Fruit fly (Drosophila melanogaster) whole organism, embryonic: ENCODE data around the gene CG5506.

Source experiments
- B-H2 ChIP-seq: fragments of 200-800 bp; sonication (Bioruptor generic); optimal IDR thresholded peaks from 2 replicates; lab custom pipeline; 2018; ENCODE audit warnings: missing biosample characterization, mild to moderate bottlenecking, missing genetic modification characterization
- CG10209 ChIP-seq: fragments of 200-800 bp; sonication (Bioruptor generic); optimal IDR thresholded peaks from 3 replicates; lab custom pipeline; 2017; ENCODE audit warnings: missing biosample characterization, mild to moderate bottlenecking, missing genetic modification characterization, missing genetic modification reagents
- CG10274 ChIP-seq: fragments of 200-800 bp; sonication (Bioruptor generic); optimal IDR thresholded peaks from 3 replicates; lab custom pipeline; 2017; ENCODE audit warnings: missing biosample characterization, mild to moderate bottlenecking, missing genetic modification characterization
- CG11723 ChIP-seq: fragments of 200-800 bp; sonication (Bioruptor generic); optimal IDR thresholded peaks from 2 replicates; lab custom pipeline; 2017; ENCODE audit warnings: missing biosample characterization, mild to moderate bottlenecking, missing genetic modification characterization
- CG12391 ChIP-seq: fragments of 200-800 bp; sonication (Bioruptor generic); optimal IDR thresholded peaks from 3 replicates; lab custom pipeline; 2018; ENCODE audit warnings: missing biosample characterization, mild to moderate bottlenecking, missing genetic modification characterization, moderate library complexity
- CG13287 ChIP-seq: fragments of 200-800 bp; sonication (Bioruptor generic); IDR thresholded peaks from 2 replicates; pipeline ENCODE4 v1.3.6; 2022; ENCODE audit warnings: missing biosample characterization, missing genetic modification characterization; ENCODE audit not compliant: partially characterized antibody
- CG14050 ChIP-seq: fragments of 200-800 bp; sonication (Bioruptor generic); IDR thresholded peaks from 3 replicates; pipeline ENCODE4 v1.3.6; 2022; ENCODE audit warnings: missing biosample characterization, missing genetic modification characterization
- CG14667 ChIP-seq: fragments of 200-800 bp; sonication (Bioruptor generic); IDR thresholded peaks from 2 replicates; pipeline ENCODE4 v1.3.6; 2022; ENCODE audit warnings: missing biosample characterization, missing genetic modification characterization
- CG17328 ChIP-seq: fragments of 200-800 bp; sonication (Bioruptor generic); IDR thresholded peaks from 2 replicates; pipeline ENCODE4 v1.3.6; 2022; ENCODE audit warnings: missing biosample characterization, missing genetic modification characterization
- CG17361 ChIP-seq: fragments of 200-800 bp; sonication (Bioruptor generic); IDR thresholded peaks from 3 replicates; pipeline ENCODE4 v1.3.6; 2022; ENCODE audit warnings: missing biosample characterization, missing genetic modification characterization
- CG17385 ChIP-seq: fragments of 200-800 bp; sonication (Bioruptor generic); optimal IDR thresholded peaks from 3 replicates; lab custom pipeline; 2018; ENCODE audit warnings: missing biosample characterization, mild to moderate bottlenecking, missing genetic modification characterization
- CG17612 ChIP-seq: fragments of 200-800 bp; sonication (Bioruptor generic); IDR thresholded peaks from 2 replicates; pipeline ENCODE4 v1.3.6; 2022; ENCODE audit warnings: missing biosample characterization, missing genetic modification characterization
- CG18011 ChIP-seq: fragments of 200-800 bp; sonication (Bioruptor generic); optimal IDR thresholded peaks from 2 replicates; lab custom pipeline; 2017; ENCODE audit warnings: missing biosample characterization, missing genetic modification characterization, mild to moderate bottlenecking, moderate library complexity, missing genotype
- CG18476 ChIP-seq: fragments of 200-800 bp; sonication (Bioruptor generic); optimal IDR thresholded peaks from 2 replicates; lab custom pipeline; 2016; ENCODE audit warnings: missing biosample characterization, mild to moderate bottlenecking, missing genetic modification characterization
- CG2129 ChIP-seq: fragments of 200-800 bp; sonication (Bioruptor generic); IDR thresholded peaks from 2 replicates; pipeline ENCODE4 v1.3.6; 2022; ENCODE audit warnings: missing biosample characterization, missing genetic modification characterization; ENCODE audit not compliant: partially characterized antibody
- CG3281 ChIP-seq: fragments of 200-800 bp; sonication (Bioruptor generic); optimal IDR thresholded peaks from 3 replicates; lab custom pipeline; 2017; ENCODE audit warnings: missing biosample characterization, mild to moderate bottlenecking, missing genetic modification characterization
- CG33213 ChIP-seq: fragments of 200-800 bp; sonication (Bioruptor generic); optimal IDR thresholded peaks from 3 replicates; lab custom pipeline; 2016; ENCODE audit warnings: missing biosample characterization, missing genetic modification characterization
- CG34224 ChIP-seq: fragments of 200-800 bp; sonication (Bioruptor generic); IDR thresholded peaks from 3 replicates; pipeline ENCODE4 v1.3.6; 2022; ENCODE audit warnings: missing biosample characterization, missing genetic modification characterization; ENCODE audit not compliant: partially characterized antibody
- CG3847 ChIP-seq: fragments of 200-800 bp; sonication (Bioruptor generic); IDR thresholded peaks from 2 replicates; pipeline ENCODE4 v1.3.6; 2022; ENCODE audit warnings: missing biosample characterization, missing genetic modification characterization
- CG6689 ChIP-seq: fragments of 200-800 bp; sonication (Bioruptor generic); IDR thresholded peaks from 2 replicates; pipeline ENCODE4 v1.3.6; 2022; ENCODE audit warnings: missing biosample characterization, missing genetic modification characterization
- CG9932 ChIP-seq: fragments of 200-800 bp; sonication (Bioruptor generic); IDR thresholded peaks from 2 replicates; pipeline ENCODE4 v1.3.6; 2022; ENCODE audit warnings: missing biosample characterization, missing genetic modification characterization
- CoRest ChIP-seq: fragments of 200-800 bp; sonication (Bioruptor generic); optimal IDR thresholded peaks from 3 replicates; lab custom pipeline; 2018; ENCODE audit warnings: missing biosample characterization, mild to moderate bottlenecking, missing genetic modification characterization, moderate library complexity
- Dll ChIP-seq: fragments of 200-800 bp; sonication (Bioruptor generic); IDR thresholded peaks from 4 replicates; pipeline ENCODE4 v1.3.6; 2022; ENCODE audit warnings: missing biosample characterization, missing genetic modification characterization; ENCODE audit not compliant: partially characterized antibody
- ERR ChIP-seq: fragments of 200-800 bp; sonication (Bioruptor generic); optimal IDR thresholded peaks from 2 replicates; lab custom pipeline; 2016; ENCODE audit warnings: missing biosample characterization, missing genetic modification characterization
- H2.0 ChIP-seq: fragments of 200-800 bp; sonication (Bioruptor generic); IDR thresholded peaks from 2 replicates; pipeline ENCODE4 v1.3.6; 2022; ENCODE audit warnings: missing biosample characterization, missing genetic modification characterization
- HmgZ ChIP-seq: fragments of 200-800 bp; sonication (Bioruptor generic); optimal IDR thresholded peaks from 2 replicates; lab custom pipeline; 2018; ENCODE audit warnings: missing biosample characterization, mild to moderate bottlenecking, missing genetic modification characterization
- Myb ChIP-seq: fragments of 200-800 bp; sonication (Bioruptor generic); optimal IDR thresholded peaks from 2 replicates; lab custom pipeline; 2016; ENCODE audit warnings: missing biosample characterization, missing genetic modification characterization
- NK7.1 ChIP-seq: fragments of 200-800 bp; sonication (Bioruptor generic); optimal IDR thresholded peaks from 3 replicates; lab custom pipeline; 2016; ENCODE audit warnings: missing biosample characterization, missing genetic modification characterization
- NfI ChIP-seq: fragments of 200-800 bp; sonication (Bioruptor generic); optimal IDR thresholded peaks from 3 replicates; lab custom pipeline; 2018; ENCODE audit warnings: missing biosample characterization, mild to moderate bottlenecking, missing genetic modification characterization, moderate library complexity
- Rfx ChIP-seq: fragments of 200-800 bp; sonication (Bioruptor generic); IDR thresholded peaks from 2 replicates; pipeline ENCODE4 v1.3.6; 2022; ENCODE audit warnings: missing biosample characterization, missing genetic modification characterization
- Rx ChIP-seq: fragments of 200-800 bp; sonication (Bioruptor generic); IDR thresholded peaks from 2 replicates; pipeline ENCODE4 v1.3.6; 2022; ENCODE audit warnings: missing biosample characterization, missing genetic modification characterization
- Xrp1 ChIP-seq: fragments of 200-800 bp; sonication (Bioruptor generic); IDR thresholded peaks from 2 replicates; pipeline ENCODE4 v1.3.6; 2022; ENCODE audit warnings: missing biosample characterization, missing genetic modification characterization
- az2 ChIP-seq: fragments of 200-800 bp; sonication (Bioruptor generic); optimal IDR thresholded peaks from 3 replicates; lab custom pipeline; 2016; ENCODE audit warnings: missing biosample characterization, missing genetic modification characterization
- cato ChIP-seq: fragments of 200-800 bp; sonication (Bioruptor generic); optimal IDR thresholded peaks from 2 replicates; lab custom pipeline; 2016; ENCODE audit warnings: missing biosample characterization, missing genetic modification characterization, borderline replicate concordance
- dm ChIP-seq: fragments of 200-800 bp; sonication (Bioruptor generic); optimal IDR thresholded peaks from 3 replicates; lab custom pipeline; 2016; ENCODE audit warnings: missing biosample characterization, missing genetic modification characterization
- gfzf ChIP-seq: fragments of 200-800 bp; sonication (Bioruptor generic); optimal IDR thresholded peaks from 2 replicates; lab custom pipeline; 2016; ENCODE audit warnings: missing biosample characterization, mild to moderate bottlenecking, missing genetic modification characterization, moderate library complexity
- grn ChIP-seq: fragments of 200-800 bp; sonication (Bioruptor generic); optimal IDR thresholded peaks from 3 replicates; lab custom pipeline; 2017; ENCODE audit warnings: missing biosample characterization, missing genetic modification characterization
- hbn ChIP-seq: fragments of 200-800 bp; sonication (Bioruptor generic); IDR thresholded peaks from 2 replicates; pipeline ENCODE4 v1.3.6; 2022; ENCODE audit warnings: missing biosample characterization, missing genetic modification characterization; ENCODE audit not compliant: partially characterized antibody
- knrl ChIP-seq: fragments of 200-800 bp; sonication (Bioruptor generic); IDR thresholded peaks from 3 replicates; pipeline ENCODE4 v1.3.6; 2022; ENCODE audit warnings: missing biosample characterization, missing genetic modification characterization; ENCODE audit not compliant: partially characterized antibody
- mld ChIP-seq: fragments of 200-800 bp; sonication (Bioruptor generic); IDR thresholded peaks from 3 replicates; pipeline ENCODE4 v1.3.6; 2022; ENCODE audit warnings: missing biosample characterization, missing genetic modification characterization; ENCODE audit not compliant: partially characterized antibody
- pita ChIP-seq: fragments of 200-800 bp; sonication (Bioruptor generic); optimal IDR thresholded peaks from 2 replicates; lab custom pipeline; 2017; ENCODE audit warnings: missing biosample characterization, mild to moderate bottlenecking, missing genetic modification characterization
- pzg ChIP-seq: fragments of 200-800 bp; sonication (Bioruptor generic); optimal IDR thresholded peaks from 3 replicates; lab custom pipeline; 2018; ENCODE audit warnings: missing biosample characterization, mild to moderate bottlenecking, missing genetic modification characterization, moderate library complexity
- repo ChIP-seq: fragments of 200-800 bp; sonication (Bioruptor generic); optimal IDR thresholded peaks from 2 replicates; lab custom pipeline; 2016; ENCODE audit warnings: missing biosample characterization, missing genetic modification characterization
- row ChIP-seq: fragments of 200-800 bp; sonication (Bioruptor generic); IDR thresholded peaks from 3 replicates; pipeline ENCODE4 v1.3.6; 2022; ENCODE audit warnings: missing biosample characterization, missing genetic modification characterization
- sens ChIP-seq: fragments of 200-800 bp; sonication (Bioruptor generic); peaks from one replicate; lab custom pipeline; 2016; ENCODE audit warnings: missing biosample characterization, missing genetic modification characterization
- shn ChIP-seq: fragments of 200-800 bp; sonication (Bioruptor generic); optimal IDR thresholded peaks from 3 replicates; lab custom pipeline; 2016; ENCODE audit warnings: missing biosample characterization, missing genetic modification characterization
- tin ChIP-seq: fragments of 200-800 bp; sonication (Bioruptor generic); optimal IDR thresholded peaks from 3 replicates; lab custom pipeline; 2016; ENCODE audit warnings: missing biosample characterization, missing genetic modification characterization

Gene CG5506

dm6 chr3L:17912972-17913763, 29.0 kb upstream of the CG5506 start (continued):
- TF ChIP-seq CG10209 (GFP tag; lab: Kevin White, UChicago) = no peak
- TF ChIP-seq grn (GFP tag; lab: Kevin White, UChicago) = peak; percentile 49
- TF ChIP-seq CG14050 = no peak
- peak; percentile 6 for TF ChIP-seq sens
- peak; percentile 44 for TF ChIP-seq B-H2 (GFP tag; lab: Kevin White, UChicago)

dm6 chr3L:17912448-17912847, 28.3 kb upstream of the CG5506 start, which contains the start of gene CG5290:
TSS of gene CG5290 (minus strand) at chr3L:17912565.
- no peak for TF ChIP-seq CG6689
- TF ChIP-seq gfzf = peak; percentile 55
- TF ChIP-seq CoRest (tag; lab: Kevin White, UChicago) = peak; percentile 30
- no peak for TF ChIP-seq CG18011 (GFP tag; lab: Kevin White, UChicago)
- TF ChIP-seq Dll (GFP tag; lab: Robert Waterston, UW) = peak; percentile 79
- peak; percentile 26; the same call in 1 of the 2 replicates for TF ChIP-seq Rfx
- TF ChIP-seq dm (GFP tag; lab: Kevin White, UChicago) = peak; percentile 17
- TF ChIP-seq CG9932 (GFP tag; lab: Robert Waterston, UW) = 0 out of 2 replicates have a peak, but pooled peaks have one; percentile 15
- peak; percentile 71 for TF ChIP-seq pzg (GFP tag; lab: Kevin White, UChicago)
- TF ChIP-seq Xrp1 = no peak
- TF ChIP-seq CG14667 (GFP tag; lab: Robert Waterston, UW) = no peak
- no peak for TF ChIP-seq repo (GFP tag; lab: Kevin White, UChicago)
- TF ChIP-seq Myb (GFP tag; lab: Kevin White, UChicago) = peak; percentile 69
- TF ChIP-seq tin (GFP tag; lab: Kevin White, UChicago) = no peak
- TF ChIP-seq NfI (GFP tag; lab: Kevin White, UChicago) = peak; percentile 7
- TF ChIP-seq CG12391 (tag; lab: Kevin White, UChicago) = peak; percentile 49
- 0 out of 3 replicates have a peak, but pooled peaks have one; percentile 41 for TF ChIP-seq CG34224 (GFP tag; lab: Robert Waterston, UW)
- peak; percentile 2 for TF ChIP-seq CG17385
- no peak for TF ChIP-seq mld (GFP tag; lab: Robert Waterston, UW)
- peak; percentile 80 for TF ChIP-seq CG13287 (GFP tag; lab: Robert Waterston, UW)
- TF ChIP-seq row (GFP tag; lab: Robert Waterston, UW) = peak; percentile 62; the same call in 2 of the 3 replicates
- peak; percentile 17; the same call in 1 of the 2 replicates for TF ChIP-seq CG3847 (GFP tag; lab: Robert Waterston, UW)
- peak; percentile 14 for TF ChIP-seq NK7.1
- TF ChIP-seq CG17328 (GFP tag; lab: Robert Waterston, UW) = no peak
- peak; percentile 78 for TF ChIP-seq hbn
- no peak for TF ChIP-seq CG10274 (GFP tag; lab: Kevin White, UChicago)
- peak; percentile 14 for TF ChIP-seq CG18476 (GFP tag; lab: Kevin White, UChicago)
- TF ChIP-seq H2.0 (GFP tag; lab: Robert Waterston, UW) = no peak
- peak; percentile 34 for TF ChIP-seq CG33213 (GFP tag; lab: Kevin White, UChicago)
- peak; percentile 61 for TF ChIP-seq HmgZ (tag; lab: Kevin White, UChicago)
- TF ChIP-seq CG2129 (GFP tag; lab: Robert Waterston, UW) = peak; percentile 54
- TF ChIP-seq CG3281 (GFP tag; lab: Kevin White, UChicago) = peak; percentile 5
- no peak for TF ChIP-seq CG17612 (GFP tag; lab: Robert Waterston, UW)
- TF ChIP-seq pita (GFP tag; lab: Kevin White, UChicago) = no peak
- peak; percentile 28 for TF ChIP-seq az2 (GFP tag; lab: Kevin White, UChicago)
- peak; percentile 57 for TF ChIP-seq ERR (GFP tag; lab: Kevin White, UChicago)
- TF ChIP-seq shn (GFP tag; lab: Kevin White, UChicago) = peak; percentile 3
- no peak for TF ChIP-seq Rx (GFP tag; lab: Robert Waterston, UW)
- TF ChIP-seq CG11723 = no peak
- TF ChIP-seq CG17361 (GFP tag; lab: Robert Waterston, UW) = peak; percentile 40; the same call in 2 of the 3 replicates
- peak; percentile 11 for TF ChIP-seq cato (GFP tag; lab: Kevin White, UChicago)
- TF ChIP-seq knrl (GFP tag; lab: Robert Waterston, UW) = peak; percentile 58; the same call in 2 of the 3 replicates
